Worm (Caenorhabditis elegans): ENCODE measurements around the gene clec-153.

DNA sequence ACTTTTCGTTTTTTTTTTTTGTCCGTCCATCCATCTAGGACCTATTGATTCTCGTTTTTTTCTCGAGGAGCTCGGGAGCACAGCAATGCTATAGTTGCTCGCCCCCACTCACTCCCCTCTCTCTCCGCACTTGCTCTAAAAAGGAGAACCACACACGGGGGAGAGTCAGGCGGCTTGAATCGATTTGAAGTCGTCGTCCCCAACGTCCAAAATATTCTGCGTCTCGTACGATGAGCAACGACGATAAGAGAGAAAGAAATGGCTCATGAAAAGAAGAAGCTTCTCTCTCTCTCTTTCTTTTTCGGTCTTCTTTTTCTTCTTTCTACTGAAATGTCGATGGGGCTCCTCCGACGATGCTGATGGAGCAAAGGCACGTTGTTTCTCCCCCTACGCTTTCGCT is 21.4 kb downstream of the clec-153 start:
- TF ChIP-seq dao-5 (tag; optimal IDR thresholded peaks at IDR 0.05) (no peak), W03F9.2 (tag; optimal IDR thresholded peaks at IDR 0.05) (no peak), him-1 (tag; optimal IDR thresholded peaks at IDR 0.05) (peak; percentile 91)
